Worm (Caenorhabditis elegans): ENCODE measurements around the gene Y40C7B.4.

DNA sequence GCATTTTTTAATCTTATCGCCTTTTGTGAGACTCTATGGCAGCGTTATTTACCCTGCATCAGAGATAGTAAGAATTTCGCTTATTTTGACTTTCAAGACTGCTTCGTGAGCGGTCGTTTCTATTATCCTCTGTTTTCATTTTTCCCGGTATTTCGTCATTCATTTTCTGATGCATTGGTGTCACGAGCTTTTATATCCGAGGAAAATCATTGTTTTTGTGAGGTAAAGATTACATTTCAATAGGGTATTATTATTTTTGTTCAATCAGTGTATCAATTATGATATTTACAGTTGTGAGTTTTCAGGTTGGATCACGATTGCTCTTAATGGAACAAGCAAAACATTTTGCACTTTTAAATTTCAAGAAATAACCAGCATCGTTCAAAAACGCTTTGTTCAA, 9.3 kb downstream of the Y40C7B.4 start:
- no peak for TF ChIP-seq him-1 (tag; optimal IDR thresholded peaks at IDR 0.05)
- TF ChIP-seq dao-5 (tag; optimal IDR thresholded peaks at IDR 0.05), result no peak
- TF ChIP-seq W03F9.2 (tag; optimal IDR thresholded peaks at IDR 0.05), result no peak
